Worm (Caenorhabditis elegans) whole organism, L2 larva: Measurements from ENCODE around the gene ZK105.3.

Experiments used
- R02D3.7 ChIP-seq: fragments of 150-350 bp; optimal IDR thresholded peaks from 2 replicates; lab custom pipeline; 2014; ENCODE audit warnings: missing biosample characterization, missing genetic modification characterization
- ceh-82 ChIP-seq: fragments of 150-350 bp; optimal IDR thresholded peaks from 2 replicates; lab custom pipeline; 2014; ENCODE audit warnings: missing biosample characterization, missing genetic modification characterization
- nhr-21 ChIP-seq: fragments of 150-350 bp; optimal IDR thresholded peaks from 2 replicates; lab custom pipeline; 2014; ENCODE audit warnings: missing biosample characterization, missing genetic modification characterization

ce11 chrV:7716034-7716433 is 19.1 kb downstream of the ZK105.3 start, which contains the start of gene ZK105.12:
- TF ChIP-seq R02D3.7 (tag; lab: Kevin White, UChicago) (no peak), ceh-82 (tag; lab: Kevin White, UChicago) (no peak), nhr-21 (tag; lab: Kevin White, UChicago) (no peak)
